Fruit fly (Drosophila melanogaster) whole organism, embryonic: Measurements from ENCODE around the gene CG7120.

Experiments
- Adf1 ChIP-seq: fragments of 200-800 bp; sonication (Bioruptor generic); IDR thresholded peaks from 2 replicates; pipeline ENCODE4 v1.3.6; 2022; ENCODE audit warnings: missing biosample characterization, missing genetic modification characterization
- Antp ChIP-seq: fragments of 200-800 bp; sonication (Bioruptor generic); optimal IDR thresholded peaks from 3 replicates; lab custom pipeline; 2016; ENCODE audit warnings: missing biosample characterization, missing genetic modification characterization
- B-H2 ChIP-seq: fragments of 200-800 bp; sonication (Bioruptor generic); optimal IDR thresholded peaks from 2 replicates; lab custom pipeline; 2018; ENCODE audit warnings: missing biosample characterization, mild to moderate bottlenecking, missing genetic modification characterization
- CG10147 ChIP-seq: fragments of 200-800 bp; sonication (Bioruptor generic); optimal IDR thresholded peaks from 2 replicates; lab custom pipeline; 2019; ENCODE audit warnings: missing biosample characterization, mild to moderate bottlenecking, missing genetic modification characterization, moderate library complexity
- CG10209 ChIP-seq: fragments of 200-800 bp; sonication (Bioruptor generic); optimal IDR thresholded peaks from 3 replicates; lab custom pipeline; 2017; ENCODE audit warnings: missing biosample characterization, mild to moderate bottlenecking, missing genetic modification characterization, missing genetic modification reagents
- CG10959 ChIP-seq: fragments of 200-800 bp; sonication (Bioruptor generic); IDR thresholded peaks from 2 replicates; pipeline ENCODE4 v1.3.6; 2022; ENCODE audit warnings: missing biosample characterization, missing genetic modification characterization
- CG11560 ChIP-seq: fragments of 200-800 bp; sonication (Bioruptor generic); IDR thresholded peaks from 3 replicates; pipeline ENCODE4 v1.3.6; 2022; ENCODE audit warnings: missing biosample characterization, missing genetic modification characterization
- CG1233 ChIP-seq: fragments of 200-800 bp; sonication (Bioruptor generic); optimal IDR thresholded peaks from 4 replicates; lab custom pipeline; 2018; ENCODE audit warnings: missing biosample characterization, mild to moderate bottlenecking, missing genetic modification characterization
- CG12942 ChIP-seq: fragments of 200-800 bp; sonication (Bioruptor generic); optimal IDR thresholded peaks from 3 replicates; lab custom pipeline; 2016; ENCODE audit warnings: missing biosample characterization, missing genetic modification characterization
- CG14667 ChIP-seq: fragments of 200-800 bp; sonication (Bioruptor generic); IDR thresholded peaks from 2 replicates; pipeline ENCODE4 v1.3.6; 2022; ENCODE audit warnings: missing biosample characterization, missing genetic modification characterization
- CG15011 ChIP-seq: fragments of 200-800 bp; sonication (Bioruptor generic); optimal IDR thresholded peaks from 3 replicates; lab custom pipeline; 2018; ENCODE audit warnings: missing biosample characterization, mild to moderate bottlenecking, missing genetic modification characterization
- CG1603 ChIP-seq: fragments of 200-800 bp; sonication (Bioruptor generic); optimal IDR thresholded peaks from 2 replicates; lab custom pipeline; 2019; ENCODE audit warnings: missing biosample characterization, mild to moderate bottlenecking, missing genetic modification characterization, moderate library complexity
- CG18599 ChIP-seq: fragments of 200-800 bp; sonication (Bioruptor generic); optimal IDR thresholded peaks from 3 replicates; lab custom pipeline; 2017; ENCODE audit warnings: missing biosample characterization, missing genetic modification characterization, mild to moderate bottlenecking, moderate library complexity, missing genetic modification reagents
- CG2875 ChIP-seq: fragments of 200-800 bp; sonication (Bioruptor generic); optimal IDR thresholded peaks from 2 replicates; lab custom pipeline; 2017; ENCODE audit warnings: missing biosample characterization, mild to moderate bottlenecking, missing genetic modification characterization, missing genetic modification reagents
- CG30431 ChIP-seq: fragments of 200-800 bp; sonication (Bioruptor generic); optimal IDR thresholded peaks from 2 replicates; lab custom pipeline; 2017; ENCODE audit warnings: missing biosample characterization, missing genetic modification characterization
- CG3065 ChIP-seq: fragments of 200-800 bp; sonication (Bioruptor generic); optimal IDR thresholded peaks from 2 replicates; lab custom pipeline; 2016; ENCODE audit warnings: missing biosample characterization, missing genetic modification characterization
- CG3847 ChIP-seq: fragments of 200-800 bp; sonication (Bioruptor generic); IDR thresholded peaks from 2 replicates; pipeline ENCODE4 v1.3.6; 2022; ENCODE audit warnings: missing biosample characterization, missing genetic modification characterization
- CG6765 ChIP-seq: fragments of 200-800 bp; sonication (Bioruptor generic); optimal IDR thresholded peaks from 3 replicates; lab custom pipeline; 2017; ENCODE audit warnings: missing biosample characterization, mild to moderate bottlenecking, missing genetic modification characterization
- CG7357 ChIP-seq: fragments of 200-800 bp; sonication (Bioruptor generic); IDR thresholded peaks from 3 replicates; pipeline ENCODE4 v1.3.6; 2022; ENCODE audit warnings: missing biosample characterization, missing genetic modification characterization
- CG8765 ChIP-seq: fragments of 200-800 bp; sonication (Bioruptor generic); IDR thresholded peaks from 2 replicates; pipeline ENCODE4 v1.3.6; 2022; ENCODE audit warnings: missing biosample characterization, missing genetic modification characterization
- CG9932 ChIP-seq: fragments of 200-800 bp; sonication (Bioruptor generic); IDR thresholded peaks from 2 replicates; pipeline ENCODE4 v1.3.6; 2022; ENCODE audit warnings: missing biosample characterization, missing genetic modification characterization
- CTCF ChIP-seq: fragments of 200-800 bp; sonication (Bioruptor generic); optimal IDR thresholded peaks from 2 replicates; lab custom pipeline; 2017; ENCODE audit warnings: missing biosample characterization, mild to moderate bottlenecking, missing genetic modification characterization, moderate library complexity
- CkIIα-i1 ChIP-seq: fragments of 200-800 bp; sonication (Bioruptor generic); IDR thresholded peaks from 2 replicates; pipeline ENCODE4 v1.3.6; 2022; ENCODE audit warnings: missing biosample characterization, missing genetic modification characterization
- Dfd ChIP-seq, 2 experiments: fragments of >200 bp; optimal IDR thresholded peaks; 2 replicates each; lab custom pipeline; 2017; ENCODE audit warnings: missing biosample characterization in 2 of 2, missing genetic modification characterization in 2 of 2
- Doc2 ChIP-seq: fragments of 200-800 bp; sonication (Bioruptor generic); IDR thresholded peaks from 2 replicates; pipeline ENCODE4 v1.3.6; 2022; ENCODE audit warnings: missing biosample characterization, missing genetic modification characterization
- Fer3 ChIP-seq: fragments of 200-800 bp; sonication (Bioruptor generic); optimal IDR thresholded peaks from 2 replicates; lab custom pipeline; 2018; ENCODE audit warnings: missing biosample characterization, mild to moderate bottlenecking, missing genetic modification characterization, moderate library complexity
- Hr39 ChIP-seq: fragments of >200 bp; optimal IDR thresholded peaks from 2 replicates; lab custom pipeline; 2017
- Lhr ChIP-seq: fragments of 200-800 bp; sonication (Bioruptor generic); optimal IDR thresholded peaks from 3 replicates; lab custom pipeline; 2017; ENCODE audit warnings: mild to moderate bottlenecking, missing biosample characterization, missing genetic modification reagents, missing genetic modification characterization
- Pdp1 ChIP-seq, 2 experiments: fragments of 200-800 bp; sonication (Bioruptor generic); optimal IDR thresholded peaks; 3 replicates each; lab custom pipeline; 2016; ENCODE audit warnings: missing biosample characterization in 2 of 2, missing genetic modification characterization in 2 of 2, mild to moderate bottlenecking in 1 of 2, moderate library complexity in 1 of 2
- Rx ChIP-seq: fragments of 200-800 bp; sonication (Bioruptor generic); IDR thresholded peaks from 2 replicates; pipeline ENCODE4 v1.3.6; 2022; ENCODE audit warnings: missing biosample characterization, missing genetic modification characterization
- Sox100B ChIP-seq: fragments of 200-800 bp; sonication (Bioruptor generic); optimal IDR thresholded peaks from 3 replicates; lab custom pipeline; 2018; ENCODE audit warnings: missing biosample characterization, mild to moderate bottlenecking, missing genetic modification characterization
- Ssrp ChIP-seq: fragments of 200-800 bp; sonication (Bioruptor generic); optimal IDR thresholded peaks from 2 replicates; lab custom pipeline; 2018; ENCODE audit warnings: missing biosample characterization, mild to moderate bottlenecking, missing genetic modification characterization, moderate library complexity
- ab ChIP-seq: fragments of 200-800 bp; sonication (Bioruptor generic); optimal IDR thresholded peaks from 2 replicates; lab custom pipeline; 2016; ENCODE audit warnings: missing biosample characterization, missing genetic modification characterization
- al ChIP-seq: fragments of 200-800 bp; sonication (Bioruptor generic); IDR thresholded peaks from 2 replicates; pipeline ENCODE4 v1.3.6; 2022; ENCODE audit warnings: missing biosample characterization, missing genetic modification characterization
- crp ChIP-seq, 2 experiments: fragments of 200-800 bp; sonication (Bioruptor generic); optimal IDR thresholded peaks; 2 replicates in 1 of 2; 3 replicates in 1 of 2; lab custom pipeline; 2017; ENCODE audit warnings: missing biosample characterization in 2 of 2, missing genetic modification characterization in 2 of 2, mild to moderate bottlenecking in 1 of 2, moderate library complexity in 1 of 2
- fd102C ChIP-seq: fragments of 200-800 bp; sonication (Bioruptor generic); optimal IDR thresholded peaks from 2 replicates; lab custom pipeline; 2018; ENCODE audit warnings: missing biosample characterization, mild to moderate bottlenecking, missing genetic modification characterization, moderate library complexity
- fd64A ChIP-seq: fragments of 200-800 bp; sonication (Bioruptor generic); optimal IDR thresholded peaks from 3 replicates; lab custom pipeline; 2018; ENCODE audit warnings: missing biosample characterization, mild to moderate bottlenecking, missing genetic modification characterization
- gcm2 ChIP-seq: fragments of 200-800 bp; sonication (Bioruptor generic); optimal IDR thresholded peaks from 2 replicates; lab custom pipeline; 2016; ENCODE audit warnings: missing biosample characterization, missing genetic modification characterization
- ham ChIP-seq: fragments of 200-800 bp; sonication (Bioruptor generic); IDR thresholded peaks from 2 replicates; pipeline ENCODE4 v1.3.6; 2022; ENCODE audit warnings: missing biosample characterization, missing genetic modification characterization
- her ChIP-seq: fragments of 200-800 bp; sonication (Bioruptor generic); optimal IDR thresholded peaks from 2 replicates; lab custom pipeline; 2016; ENCODE audit warnings: missing biosample characterization, missing genetic modification characterization
- lov ChIP-seq, 2 experiments: fragments of 200-800 bp in 1 of 2; fragments of >200 bp in 1 of 2; sonication (Bioruptor generic) in 1 of 2; IDR thresholded peaks in 1 of 2; optimal IDR thresholded peaks in 1 of 2; 2 replicates in 1 of 2; 3 replicates in 1 of 2; pipeline versions ENCODE4 v1.3.6 to Lab custom; 2017 to 2022; ENCODE audit warnings: missing biosample characterization in 1 of 2, missing genetic modification characterization in 1 of 2
- mirr ChIP-seq: fragments of 200-800 bp; sonication (Bioruptor generic); optimal IDR thresholded peaks from 3 replicates; lab custom pipeline; 2018; ENCODE audit warnings: missing biosample characterization, mild to moderate bottlenecking, missing genetic modification characterization
- pnt ChIP-seq: fragments of 200-800 bp; sonication (Bioruptor generic); optimal IDR thresholded peaks from 3 replicates; lab custom pipeline; 2016; ENCODE audit warnings: missing biosample characterization, missing genetic modification characterization
- scrt ChIP-seq: fragments of 200-800 bp; sonication (Bioruptor generic); optimal IDR thresholded peaks from 2 replicates; lab custom pipeline; 2018; ENCODE audit warnings: missing biosample characterization, mild to moderate bottlenecking, missing genetic modification characterization, moderate library complexity
- sim ChIP-seq: fragments of 200-800 bp; sonication (Bioruptor generic); IDR thresholded peaks from 2 replicates; pipeline ENCODE4 v1.3.6; 2022; ENCODE audit warnings: missing biosample characterization, missing genetic modification characterization
- sna ChIP-seq: fragments of 200-800 bp; sonication (Bioruptor generic); IDR thresholded peaks from 2 replicates; pipeline ENCODE4 v1.3.6; 2022; ENCODE audit warnings: missing biosample characterization, missing genetic modification characterization; ENCODE audit not compliant: partially characterized antibody
- ttk ChIP-seq: fragments of 200-800 bp; sonication (Bioruptor generic); IDR thresholded peaks from 2 replicates; pipeline ENCODE4 v2.1.2; 2022; ENCODE audit warnings: missing biosample characterization, missing genetic modification characterization
- wek ChIP-seq: fragments of 200-800 bp; sonication (Bioruptor generic); optimal IDR thresholded peaks from 3 replicates; lab custom pipeline; 2018; ENCODE audit warnings: missing biosample characterization, mild to moderate bottlenecking, missing genetic modification characterization, moderate library complexity
- zen ChIP-seq: fragments of 200-800 bp; sonication (Bioruptor generic); optimal IDR thresholded peaks from 3 replicates; lab custom pipeline; 2018; ENCODE audit warnings: missing biosample characterization, mild to moderate bottlenecking, missing genetic modification characterization, moderate library complexity

The CG7120 gene

DNA sequence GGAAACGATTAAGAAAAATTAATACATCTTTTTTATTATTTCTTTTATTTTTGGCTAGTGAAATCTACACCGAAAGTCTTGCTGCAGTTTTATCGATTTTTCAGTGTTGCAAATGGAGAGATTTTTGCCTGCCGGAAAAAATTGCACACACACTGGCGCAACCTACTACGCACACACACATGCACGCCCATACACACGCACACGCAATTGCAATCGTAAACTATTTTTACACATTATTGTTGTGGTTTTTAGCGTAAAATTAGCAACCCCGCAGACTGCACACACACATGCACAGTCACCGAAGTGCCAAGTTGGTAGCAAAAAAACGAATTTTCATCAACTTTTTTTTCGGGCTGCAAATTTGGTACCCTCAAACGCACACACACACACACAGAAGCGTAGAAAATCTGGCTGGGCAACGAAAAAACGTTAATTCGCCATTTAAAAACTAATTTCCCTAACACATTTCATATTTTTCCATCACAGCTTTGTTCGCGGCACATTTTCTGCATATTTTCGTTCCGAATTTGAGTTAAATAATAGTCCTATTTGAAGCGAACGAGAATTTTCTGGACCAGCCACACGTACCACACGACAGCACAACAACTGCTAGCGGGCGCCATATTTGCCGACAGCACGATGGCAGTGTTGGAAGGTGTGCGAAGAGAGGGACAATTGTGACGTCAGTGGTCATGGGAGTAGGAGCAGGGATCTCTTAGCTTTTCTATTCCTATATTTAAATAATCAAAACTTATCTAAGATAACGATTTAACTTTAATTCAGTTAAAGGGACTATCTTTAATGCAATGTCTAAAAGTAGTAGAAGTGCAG lies 46.2 kb downstream of the CG7120 start, which contains the start of gene Unr (continued):
- peak; percentile 37 for TF ChIP-seq CG10147 (GFP tag; lab: Kevin White, UChicago)
- TF ChIP-seq Ssrp: peak; percentile 38
- TF ChIP-seq ab (GFP tag; lab: Kevin White, UChicago): peak; percentile 61
- TF ChIP-seq Rx (GFP tag; lab: Robert Waterston, UW): peak; percentile 63; the same call in 1 of the 2 replicates
- no peak for TF ChIP-seq CTCF (GFP tag; lab: Kevin White, UChicago)
- TF ChIP-seq CG1603: peak; percentile 83
- TF ChIP-seq Pdp1 (GFP tag; optimal IDR thresholded peaks at IDR 0.05; lab: Kevin White, UChicago): peak; percentile 72 to 75
- TF ChIP-seq Dfd (GFP tag; optimal IDR thresholded peaks at IDR 0.05; lab: Kevin White, UChicago): no peak
- TF ChIP-seq CG3065 (GFP tag; lab: Kevin White, UChicago): peak; percentile 36
- peak; percentile 87 for TF ChIP-seq CG1233 (GFP tag; lab: Kevin White, UChicago)
- TF ChIP-seq CG9932 (GFP tag; lab: Robert Waterston, UW): peak; percentile 89
- peak; percentile 3 for TF ChIP-seq Lhr
- TF ChIP-seq CG10959 (GFP tag; lab: Robert Waterston, UW): no peak
- TF ChIP-seq fd64A: no peak
- TF ChIP-seq CG7357 (GFP tag; lab: Robert Waterston, UW): peak; percentile 45; the same call in 1 of the 3 replicates
- peak; percentile 68 for TF ChIP-seq Adf1 (GFP tag; lab: Robert Waterston, UW)
- TF ChIP-seq CG8765 (GFP tag; lab: Robert Waterston, UW): peak; percentile 52; the same call in 1 of the 2 replicates
- no peak for TF ChIP-seq Doc2 (GFP tag; lab: Robert Waterston, UW)
- TF ChIP-seq fd102C: peak; percentile 29
- TF ChIP-seq mirr (GFP tag; lab: Kevin White, UChicago): no peak
- no peak for TF ChIP-seq Hr39 (lab: Kevin White, UChicago)
- peak; percentile 80 for TF ChIP-seq CG3847 (GFP tag; lab: Robert Waterston, UW)
- peak; percentile 65 for TF ChIP-seq CG6765 (GFP tag; lab: Kevin White, UChicago)
- peak; percentile 77; the same call in 1 of the 2 replicates for TF ChIP-seq al (GFP tag; lab: Robert Waterston, UW)
- no peak for TF ChIP-seq CkIIα-i1
- peak; percentile 52 for TF ChIP-seq wek (GFP tag; lab: Kevin White, UChicago)
- no peak for TF ChIP-seq lov (optimal IDR thresholded peaks at IDR 0.05; lab: Kevin White, UChicago)
- TF ChIP-seq lov (GFP tag; IDR thresholded peaks at IDR 0.05; lab: Robert Waterston, UW): peak; percentile 74; the same call in 1 of the 3 replicates
- peak; percentile 69 for TF ChIP-seq pnt
- TF ChIP-seq CG18599: peak; percentile 84
- peak; percentile 44; the same call in 1 of the 2 replicates for TF ChIP-seq sim (GFP tag; lab: Robert Waterston, UW)
- peak; percentile 71 for TF ChIP-seq Fer3
- TF ChIP-seq scrt (GFP tag; lab: Kevin White, UChicago): peak; percentile 57
- TF ChIP-seq Sox100B (GFP tag; lab: Kevin White, UChicago): peak; percentile 65
- no peak for TF ChIP-seq CG11560 (tag; lab: Robert Waterston, UW)
- peak; percentile 66 for TF ChIP-seq CG2875 (GFP tag; lab: Kevin White, UChicago)
- peak; percentile 82 for TF ChIP-seq Antp (GFP tag; lab: Kevin White, UChicago)
- no peak for TF ChIP-seq sna
- peak; percentile 49 for TF ChIP-seq gcm2 (GFP tag; lab: Kevin White, UChicago)
- TF ChIP-seq B-H2 (GFP tag; lab: Kevin White, UChicago): peak; percentile 91
- TF ChIP-seq CG30431 (GFP tag; lab: Kevin White, UChicago): peak; percentile 32
- TF ChIP-seq CG12942: peak; percentile 76
- TF ChIP-seq ham (GFP tag; lab: Robert Waterston, UW): no peak
- TF ChIP-seq ttk: peak; percentile 50; the same call in 1 of the 2 replicates
- TF ChIP-seq CG10209 (GFP tag; lab: Kevin White, UChicago): peak; percentile 69
- TF ChIP-seq CG15011 (GFP tag; lab: Kevin White, UChicago): peak; percentile 62
- no peak; the same call in 1 of the 2 replicates for TF ChIP-seq CG14667 (GFP tag; lab: Robert Waterston, UW)
- TF ChIP-seq crp (GFP tag; optimal IDR thresholded peaks at IDR 0.05; lab: Kevin White, UChicago): peak in 1 of 2 experiments; percentile 58
- TF ChIP-seq her (GFP tag; lab: Kevin White, UChicago): peak; percentile 76
- TF ChIP-seq zen (tag; lab: Kevin White, UChicago): peak; percentile 30
